Fruit fly (Drosophila melanogaster) S2 (cell line): Measurements from ENCODE around the gene CG3534.

Source experiments
- CG8478 ChIP-seq: fragments of >200 bp; optimal IDR thresholded peaks from 2 replicates; lab custom pipeline; 2018
- CTCF ChIP-seq, 2 experiments: fragments of >200 bp; optimal IDR thresholded peaks; 2 replicates each; lab custom pipeline; 2018

- TF ChIP-seq CG8478 (no peak), CTCF (optimal IDR thresholded peaks at IDR 0.05; lab: Kevin White, UChicago) (no peak)
Measured at dm6 chr3R:16987220-16987923, 8.9 kb upstream of the CG3534 start, which contains the start of gene CG18622.
